Fruit fly (Drosophila melanogaster) whole organism, embryonic: Measurements from ENCODE around the gene CG31176.
A peak's percentile ranks its signal among the peaks of the same experiment; 100 is the strongest.

ENCODE experiments used
- Adf1 ChIP-seq: fragments of 200-800 bp; sonication (Bioruptor generic); IDR thresholded peaks from 2 replicates; pipeline ENCODE4 v1.3.6; 2022; ENCODE audit warnings: missing biosample characterization, missing genetic modification characterization
- Blimp-1 ChIP-seq: fragments of 200-800 bp; sonication (Bioruptor generic); optimal IDR thresholded peaks from 3 replicates; lab custom pipeline; 2018; ENCODE audit warnings: missing biosample characterization, missing genetic modification characterization, mild to moderate bottlenecking, moderate library complexity, missing genetic modification reagents
- CG10979 ChIP-seq: fragments of 200-800 bp; sonication (Bioruptor generic); optimal IDR thresholded peaks from 2 replicates; lab custom pipeline; 2018; ENCODE audit warnings: missing biosample characterization, mild to moderate bottlenecking, missing genetic modification characterization, moderate library complexity
- CG11504 ChIP-seq: fragments of 200-800 bp; sonication (Bioruptor generic); optimal IDR thresholded peaks from 3 replicates; lab custom pipeline; 2019; ENCODE audit warnings: missing biosample characterization, mild to moderate bottlenecking, missing genetic modification characterization, moderate library complexity
- CG12391 ChIP-seq: fragments of 200-800 bp; sonication (Bioruptor generic); optimal IDR thresholded peaks from 3 replicates; lab custom pipeline; 2018; ENCODE audit warnings: missing biosample characterization, mild to moderate bottlenecking, missing genetic modification characterization, moderate library complexity
- CG13894 ChIP-seq: fragments of 200-800 bp; sonication (Bioruptor generic); optimal IDR thresholded peaks from 3 replicates; lab custom pipeline; 2018; ENCODE audit warnings: missing biosample characterization, mild to moderate bottlenecking, missing genetic modification characterization, moderate library complexity
- CG18011 ChIP-seq: fragments of 200-800 bp; sonication (Bioruptor generic); optimal IDR thresholded peaks from 2 replicates; lab custom pipeline; 2017; ENCODE audit warnings: missing biosample characterization, missing genetic modification characterization, mild to moderate bottlenecking, moderate library complexity, missing genotype
- CG2199 ChIP-seq: fragments of 200-800 bp; sonication (Bioruptor generic); IDR thresholded peaks from 3 replicates; pipeline ENCODE4 v1.3.6; 2022; ENCODE audit warnings: missing biosample characterization, missing genetic modification characterization
- CG34422 ChIP-seq: fragments of 200-800 bp; sonication (Bioruptor generic); IDR thresholded peaks from 3 replicates; pipeline ENCODE4 v1.3.6; 2022; ENCODE audit warnings: missing biosample characterization, missing genetic modification characterization
- CG6272 ChIP-seq: fragments of 200-800 bp; sonication (Bioruptor generic); IDR thresholded peaks from 2 replicates; pipeline ENCODE4 v1.3.6; 2022; ENCODE audit warnings: missing biosample characterization, missing genetic modification characterization
- Doc3 ChIP-seq: fragments of 200-800 bp; sonication (Bioruptor generic); IDR thresholded peaks from 3 replicates; pipeline ENCODE4 v1.3.6; 2022; ENCODE audit warnings: missing biosample characterization, missing genetic modification characterization; ENCODE audit not compliant: partially characterized antibody
- Drgx ChIP-seq: fragments of 200-800 bp; sonication (Bioruptor generic); IDR thresholded peaks from 2 replicates; pipeline ENCODE4 v1.3.6; 2022; ENCODE audit warnings: missing biosample characterization, missing genetic modification characterization
- E2f1 ChIP-seq: fragments of 200-800 bp; sonication (Bioruptor generic); IDR thresholded peaks from 2 replicates; pipeline ENCODE4 v1.3.6; 2022; ENCODE audit warnings: missing biosample characterization, missing genetic modification characterization
- HmgZ ChIP-seq: fragments of 200-800 bp; sonication (Bioruptor generic); optimal IDR thresholded peaks from 2 replicates; lab custom pipeline; 2018; ENCODE audit warnings: missing biosample characterization, mild to moderate bottlenecking, missing genetic modification characterization
- Hr39 ChIP-seq: fragments of >200 bp; optimal IDR thresholded peaks from 2 replicates; lab custom pipeline; 2017
- Med ChIP-seq: fragments of 200-800 bp; sonication (Bioruptor generic); peaks from one replicate; lab custom pipeline; 2016; ENCODE audit warnings: missing biosample characterization, missing genetic modification characterization, mild to moderate bottlenecking, inconsistent platforms, moderate library complexity
- Nf-YA ChIP-seq: fragments of 200-800 bp; sonication (Bioruptor generic); IDR thresholded peaks from 2 replicates; pipeline ENCODE4 v1.3.6; 2022; ENCODE audit warnings: missing biosample characterization, missing genetic modification characterization
- Oli ChIP-seq: fragments of 200-800 bp; sonication (Bioruptor generic); optimal IDR thresholded peaks from 2 replicates; lab custom pipeline; 2018; ENCODE audit warnings: missing biosample characterization, mild to moderate bottlenecking, missing genetic modification characterization, moderate library complexity
- Sox102F ChIP-seq: fragments of 200-800 bp; sonication (Bioruptor generic); optimal IDR thresholded peaks from 2 replicates; lab custom pipeline; 2018; ENCODE audit warnings: missing biosample characterization, mild to moderate bottlenecking, missing genetic modification characterization, moderate library complexity
- TFAM ChIP-seq: fragments of 200-800 bp; sonication (Bioruptor generic); optimal IDR thresholded peaks from 2 replicates; lab custom pipeline; 2017; ENCODE audit warnings: missing biosample characterization, missing genetic modification characterization, inconsistent platforms
- Trl ChIP-seq, 3 experiments: fragments of >200 bp in 2 of 3; fragments of 200-800 bp in 1 of 3; sonication (Bioruptor generic) in 1 of 3; optimal IDR thresholded peaks; 2 replicates in 1 of 3; 3 replicates in 2 of 3; lab custom pipeline; 2016 to 2017; ENCODE audit warnings: missing biosample characterization in 1 of 3, missing genetic modification characterization in 1 of 3
- ci ChIP-seq: fragments of 200-800 bp; sonication (Bioruptor generic); IDR thresholded peaks from 3 replicates; pipeline ENCODE4 v1.3.6; 2022; ENCODE audit warnings: missing biosample characterization, missing genetic modification characterization
- crol ChIP-seq: fragments of 200-800 bp; sonication (Bioruptor generic); IDR thresholded peaks from 2 replicates; pipeline ENCODE4 v1.3.6; 2022; ENCODE audit warnings: missing biosample characterization, missing genetic modification characterization
- gem ChIP-seq: fragments of 200-800 bp; sonication (Bioruptor generic); optimal IDR thresholded peaks from 2 replicates; lab custom pipeline; 2019; ENCODE audit warnings: missing biosample characterization, mild to moderate bottlenecking, missing genetic modification characterization, moderate library complexity
- hbn ChIP-seq: fragments of 200-800 bp; sonication (Bioruptor generic); IDR thresholded peaks from 2 replicates; pipeline ENCODE4 v1.3.6; 2022; ENCODE audit warnings: missing biosample characterization, missing genetic modification characterization; ENCODE audit not compliant: partially characterized antibody
- lov ChIP-seq, 2 experiments: fragments of 200-800 bp in 1 of 2; fragments of >200 bp in 1 of 2; sonication (Bioruptor generic) in 1 of 2; IDR thresholded peaks in 1 of 2; optimal IDR thresholded peaks in 1 of 2; 2 replicates in 1 of 2; 3 replicates in 1 of 2; pipeline versions ENCODE4 v1.3.6 to Lab custom; 2017 to 2022; ENCODE audit warnings: missing biosample characterization in 1 of 2, missing genetic modification characterization in 1 of 2
- maf-S ChIP-seq: fragments of 200-800 bp; sonication (Bioruptor generic); optimal IDR thresholded peaks from 2 replicates; lab custom pipeline; 2016; ENCODE audit warnings: missing biosample characterization, missing genetic modification characterization
- pfk ChIP-seq: fragments of 200-800 bp; sonication (Bioruptor generic); optimal IDR thresholded peaks from 2 replicates; lab custom pipeline; 2018; ENCODE audit warnings: missing biosample characterization, mild to moderate bottlenecking, missing genetic modification characterization, moderate library complexity
- pita ChIP-seq: fragments of 200-800 bp; sonication (Bioruptor generic); optimal IDR thresholded peaks from 2 replicates; lab custom pipeline; 2017; ENCODE audit warnings: missing biosample characterization, mild to moderate bottlenecking, missing genetic modification characterization
- pros ChIP-seq: fragments of 200-800 bp; sonication (Bioruptor generic); optimal IDR thresholded peaks from 3 replicates; lab custom pipeline; 2019; ENCODE audit warnings: missing biosample characterization, mild to moderate bottlenecking, missing genetic modification characterization, moderate library complexity
- ranshi ChIP-seq: fragments of 200-800 bp; sonication (Bioruptor generic); IDR thresholded peaks from 2 replicates; pipeline ENCODE4 v1.3.6; 2022; ENCODE audit warnings: missing biosample characterization, missing genetic modification characterization
- row ChIP-seq: fragments of 200-800 bp; sonication (Bioruptor generic); IDR thresholded peaks from 3 replicates; pipeline ENCODE4 v1.3.6; 2022; ENCODE audit warnings: missing biosample characterization, missing genetic modification characterization
- sd ChIP-seq: fragments of 200-800 bp; sonication (Bioruptor generic); optimal IDR thresholded peaks from 3 replicates; lab custom pipeline; 2018; ENCODE audit warnings: missing biosample characterization, mild to moderate bottlenecking, missing genetic modification characterization, moderate library complexity
- sens ChIP-seq: fragments of 200-800 bp; sonication (Bioruptor generic); peaks from one replicate; lab custom pipeline; 2016; ENCODE audit warnings: missing biosample characterization, missing genetic modification characterization
- slbo ChIP-seq: fragments of 200-800 bp; sonication (Bioruptor generic); IDR thresholded peaks from 2 replicates; pipeline ENCODE4 v1.3.6; 2022; ENCODE audit warnings: missing biosample characterization, missing genetic modification characterization
- slou ChIP-seq: fragments of 200-800 bp; sonication (Bioruptor generic); optimal IDR thresholded peaks from 3 replicates; lab custom pipeline; 2016; ENCODE audit warnings: missing biosample characterization, missing genetic modification characterization
- sqz ChIP-seq: fragments of 200-800 bp; sonication (Bioruptor generic); optimal IDR thresholded peaks from 3 replicates; lab custom pipeline; 2018; ENCODE audit warnings: missing biosample characterization, mild to moderate bottlenecking, missing genetic modification characterization
- sr ChIP-seq: fragments of 200-800 bp; sonication (Bioruptor generic); IDR thresholded peaks from 3 replicates; pipeline ENCODE4 v1.3.6; 2022; ENCODE audit warnings: missing biosample characterization, missing genetic modification characterization
- tio ChIP-seq: fragments of 200-800 bp; sonication (Bioruptor generic); optimal IDR thresholded peaks from 2 replicates; lab custom pipeline; 2017; ENCODE audit warnings: missing biosample characterization, missing genetic modification characterization, inconsistent platforms
- vfl ChIP-seq: fragments of 200-800 bp; sonication (Bioruptor generic); optimal IDR thresholded peaks from 2 replicates; lab custom pipeline; 2016; ENCODE audit warnings: missing biosample characterization, missing genetic modification characterization
- z ChIP-seq: fragments of 200-800 bp; sonication (Bioruptor generic); IDR thresholded peaks from 3 replicates; pipeline ENCODE4 v1.3.6; 2022; ENCODE audit warnings: missing biosample characterization, missing genetic modification characterization
- zf30C ChIP-seq: fragments of 200-800 bp; sonication (Bioruptor generic); optimal IDR thresholded peaks from 3 replicates; lab custom pipeline; 2018; ENCODE audit warnings: missing biosample characterization, mild to moderate bottlenecking, missing genetic modification characterization

The CG31176 gene

dm6 chr3R:21635975-21636678, 83.3 kb downstream of the CG31176 start:
- TF ChIP-seq Med (GFP tag; lab: Kevin White, UChicago) = peak; percentile 28
- peak; percentile 16 for TF ChIP-seq tio (GFP tag; lab: Kevin White, UChicago)
- TF ChIP-seq CG12391 (tag; lab: Kevin White, UChicago) = peak; percentile 1
- TF ChIP-seq crol (GFP tag; lab: Robert Waterston, UW) = peak; percentile 76
- no peak for TF ChIP-seq TFAM (GFP tag; lab: Kevin White, UChicago)
- TF ChIP-seq zf30C (GFP tag; lab: Kevin White, UChicago) = peak; percentile 47
- no peak for TF ChIP-seq vfl (GFP tag; lab: Kevin White, UChicago)
- TF ChIP-seq z (GFP tag; lab: Robert Waterston, UW) = no peak
- no peak for TF ChIP-seq Drgx (GFP tag; lab: Robert Waterston, UW)
- TF ChIP-seq Hr39 = no peak
- TF ChIP-seq CG11504 (tag; lab: Kevin White, UChicago) = peak; percentile 12
- no peak for TF ChIP-seq Sox102F (GFP tag; lab: Kevin White, UChicago)
- no peak for TF ChIP-seq Nf-YA
- TF ChIP-seq Adf1 (GFP tag; lab: Robert Waterston, UW) = peak; percentile 46; the same call in 1 of the 2 replicates
- TF ChIP-seq CG10979 = peak; percentile 36
- peak; percentile 16 for TF ChIP-seq sqz (GFP tag; lab: Kevin White, UChicago)
- no peak for TF ChIP-seq HmgZ (tag; lab: Kevin White, UChicago)
- no peak for TF ChIP-seq pita (GFP tag; lab: Kevin White, UChicago)
- TF ChIP-seq ranshi = no peak
- TF ChIP-seq pros (GFP tag; lab: Kevin White, UChicago) = peak; percentile 67
- TF ChIP-seq sr (GFP tag; lab: Robert Waterston, UW) = no peak
- no peak for TF ChIP-seq CG18011 (GFP tag; lab: Kevin White, UChicago)
- TF ChIP-seq sd (tag; lab: Kevin White, UChicago) = peak; percentile 19
- no peak for TF ChIP-seq slou
- 0 out of 3 replicates have a peak, but pooled peaks have one; percentile 17 for TF ChIP-seq CG2199 (GFP tag; lab: Robert Waterston, UW)
- no peak for TF ChIP-seq lov (optimal IDR thresholded peaks at IDR 0.05; lab: Kevin White, UChicago)
- TF ChIP-seq lov (GFP tag; IDR thresholded peaks at IDR 0.05; lab: Robert Waterston, UW) = no peak
- peak; percentile 56 for TF ChIP-seq Blimp-1 (GFP tag; lab: Kevin White, UChicago)
- no peak for TF ChIP-seq CG6272 (GFP tag; lab: Robert Waterston, UW)
- peak; percentile 37; the same call in 1 of the 2 replicates for TF ChIP-seq E2f1 (GFP tag; lab: Robert Waterston, UW)
- no peak for TF ChIP-seq hbn (GFP tag; lab: Robert Waterston, UW)
- TF ChIP-seq ci (GFP tag; lab: Robert Waterston, UW) = no peak
- no peak for TF ChIP-seq Oli (tag; lab: Kevin White, UChicago)
- no peak for TF ChIP-seq maf-S (GFP tag; lab: Kevin White, UChicago)
- peak; percentile 8 for TF ChIP-seq CG13894 (tag; lab: Kevin White, UChicago)
- no peak for TF ChIP-seq Trl (optimal IDR thresholded peaks at IDR 0.05; lab: Kevin White, UChicago)
- TF ChIP-seq Trl (GFP tag; optimal IDR thresholded peaks at IDR 0.05; lab: Kevin White, UChicago) = no peak
- no peak for TF ChIP-seq slbo (GFP tag; lab: Robert Waterston, UW)
- no peak for TF ChIP-seq CG34422 (GFP tag; lab: Robert Waterston, UW)
- peak; percentile 11 for TF ChIP-seq gem (tag; lab: Kevin White, UChicago)
- TF ChIP-seq Doc3 = no peak
- peak; percentile 30 for TF ChIP-seq sens
- TF ChIP-seq row (GFP tag; lab: Robert Waterston, UW) = 0 out of 3 replicates have a peak, but pooled peaks have one; percentile 13
- peak; percentile 21 for TF ChIP-seq pfk
